Worm (Caenorhabditis elegans) whole organism, L4/young adult: ENCODE measurements around the gene F56D6.18.

Source experiments
- W03F9.2 ChIP-seq: fragments of 150-350 bp; optimal IDR thresholded peaks from 2 replicates; lab custom pipeline; 2014; ENCODE audit warnings: missing biosample characterization, missing genetic modification characterization
- him-1 ChIP-seq: sonication (generic microtip); optimal IDR thresholded peaks from 2 replicates; lab custom pipeline; 2016; ENCODE audit warnings: missing genotype, missing genetic modification reagents, missing genetic modification characterization, missing compliant biosample characterization

DNA sequence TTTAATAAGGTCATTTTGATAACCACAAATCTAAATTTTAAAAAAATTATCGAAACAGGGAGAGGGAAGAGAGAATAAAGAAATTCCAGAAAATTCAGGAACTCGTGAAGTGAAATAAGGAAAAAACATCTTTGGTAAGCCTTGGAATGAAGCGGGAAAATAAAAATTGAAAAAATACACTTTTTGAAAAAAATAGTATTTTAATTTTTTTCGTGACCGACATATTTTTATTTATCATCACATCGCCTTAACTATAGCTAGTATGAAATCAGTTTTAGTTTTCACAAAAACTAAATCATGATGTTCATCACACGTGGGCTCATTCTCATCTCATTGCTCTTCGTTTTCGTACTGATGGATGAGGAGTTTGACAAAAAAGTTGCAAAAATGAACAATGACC lies 2.6 kb downstream of the F56D6.18 start, which contains the start of gene F56D6.13:
- TF ChIP-seq W03F9.2 (tag; lab: Kevin White, UChicago): no peak
- TF ChIP-seq him-1 (tag; lab: Kevin White, UChicago): no peak
